Fruit fly (Drosophila melanogaster) whole organism: Measurements from ENCODE around the gene Glut1.

Experiments
- CG8478 ChIP-seq: fragments of >200 bp; optimal IDR thresholded peaks from 2 replicates; lab custom pipeline; 2018; ENCODE audit warnings: inconsistent platforms
- Dll ChIP-seq: fragments of >200 bp; optimal IDR thresholded peaks from 2 replicates; lab custom pipeline; 2017
- EcR ChIP-seq, 2 experiments: fragments of >200 bp; optimal IDR thresholded peaks; 2 replicates each; lab custom pipeline; 2017; ENCODE audit warnings: missing biosample characterization in 2 of 2, missing genetic modification characterization in 2 of 2, missing genetic modification reagents in 2 of 2
- pan ChIP-seq: fragments of >200 bp; optimal IDR thresholded peaks from 2 replicates; lab custom pipeline; 2017
- psq ChIP-seq: fragments of >200 bp; optimal IDR thresholded peaks from 2 replicates; lab custom pipeline; 2017
- usp ChIP-seq: fragments of >200 bp; optimal IDR thresholded peaks from 2 replicates; lab custom pipeline; 2017; ENCODE audit warnings: missing biosample characterization, missing genetic modification characterization, mixed read lengths

DNA sequence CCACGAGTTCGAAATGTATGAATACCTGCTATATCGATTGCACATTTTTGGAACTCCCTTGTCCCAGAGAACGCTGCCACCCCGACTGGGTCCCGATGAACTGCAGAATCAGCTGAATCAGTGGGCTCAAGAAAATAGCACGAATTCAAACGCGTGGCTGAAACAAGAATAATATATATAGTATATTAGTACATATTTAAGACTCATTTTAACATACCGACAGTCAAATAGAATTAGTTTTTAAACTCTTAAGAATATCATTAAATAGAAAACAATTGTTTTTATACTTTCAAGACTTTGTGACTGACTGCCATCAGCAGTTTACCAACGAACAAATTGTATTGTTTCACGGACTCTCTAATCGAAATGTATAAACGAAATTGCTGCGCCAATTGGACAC, 16.8 kb upstream of the Glut1 start, which contains the start of gene CG34057:
- TF ChIP-seq CG8478 (lab: Kevin White, UChicago) (no peak), usp (GFP tag; lab: Kevin White, UChicago) (no peak), EcR (GFP tag; optimal IDR thresholded peaks at IDR 0.05; lab: Kevin White, UChicago) (no peak), pan (no peak), psq (lab: Kevin White, UChicago) (no peak), Dll (lab: Kevin White, UChicago) (no peak)
